1 fruit fly cellular context compared by ENCODE assay signal in genomic region chr2L:10277362-10277761, dm6.
TF ChIP-seq lines count a peak whose summit lies in the region.

No protein-coding gene starts in this region.

TF ChIP-seq in whole organism, embryonic, 481 proteins besides CTCF, POLR2A, EP300 and RAD21 (continued from another document):
- peak; percentile 63 for TF ChIP-seq CG8924 (tag; optimal IDR thresholded peaks at IDR 0.05; lab: Kevin White, UChicago)
- TF ChIP-seq MBD-R2 (GFP tag; IDR thresholded peaks at IDR 0.05; lab: Robert Waterston, UW) = peak; percentile 37; the same call in 1 of the 2 replicates
- peak; percentile 96 for TF ChIP-seq amos (GFP tag; IDR thresholded peaks at IDR 0.05; lab: Robert Waterston, UW; ENCODE audit: partially characterized antibody)
- TF ChIP-seq mld (GFP tag; IDR thresholded peaks at IDR 0.05; lab: Robert Waterston, UW; ENCODE audit: partially characterized antibody) = peak; percentile 90
- TF ChIP-seq CG6765 (GFP tag; optimal IDR thresholded peaks at IDR 0.05; lab: Kevin White, UChicago) = no peak
- no peak for TF ChIP-seq lov (optimal IDR thresholded peaks at IDR 0.05; lab: Kevin White, UChicago)
- no peak for TF ChIP-seq lov (GFP tag; IDR thresholded peaks at IDR 0.05; lab: Robert Waterston, UW)
- no peak for TF ChIP-seq zfh2 (GFP tag; optimal IDR thresholded peaks at IDR 0.05; lab: Kevin White, UChicago)
- TF ChIP-seq sr (GFP tag; IDR thresholded peaks at IDR 0.05; lab: Robert Waterston, UW) = no peak
- peak; percentile 59 for TF ChIP-seq CG17802 (tag; optimal IDR thresholded peaks at IDR 0.05; lab: Kevin White, UChicago)
- no peak for TF ChIP-seq en (GFP tag; optimal IDR thresholded peaks at IDR 0.05; lab: Kevin White, UChicago)
- no peak for TF ChIP-seq dm (GFP tag; optimal IDR thresholded peaks at IDR 0.05; lab: Kevin White, UChicago)
- peak; percentile 96 for TF ChIP-seq CG30020 (tag; optimal IDR thresholded peaks at IDR 0.05; lab: Kevin White, UChicago)
- peak; percentile 75 for TF ChIP-seq unc-4 (GFP tag; IDR thresholded peaks at IDR 0.05; lab: Robert Waterston, UW; ENCODE audit: partially characterized antibody)
- TF ChIP-seq bbx (GFP tag; IDR thresholded peaks at IDR 0.05; lab: Robert Waterston, UW; ENCODE audit: partially characterized antibody) = peak; percentile 96
- TF ChIP-seq CG3407 (GFP tag; optimal IDR thresholded peaks at IDR 0.05; lab: Kevin White, UChicago) = no peak
- peak; percentile 90 for TF ChIP-seq CG3995 (GFP tag; optimal IDR thresholded peaks at IDR 0.05; lab: Kevin White, UChicago)
- TF ChIP-seq CkIIα-i1 (GFP tag; IDR thresholded peaks at IDR 0.05; lab: Robert Waterston, UW) = no peak
- TF ChIP-seq Med (GFP tag; lab: Kevin White, UChicago) = peak; percentile 46
- peak; percentile 89 for TF ChIP-seq BEAF-32 (GFP tag; optimal IDR thresholded peaks at IDR 0.05; lab: Kevin White, UChicago)
- TF ChIP-seq crol (GFP tag; IDR thresholded peaks at IDR 0.05; lab: Robert Waterston, UW) = no peak
- no peak for TF ChIP-seq Deaf1 (tag; optimal IDR thresholded peaks at IDR 0.05; lab: Kevin White, UChicago)
- TF ChIP-seq unpg (GFP tag; optimal IDR thresholded peaks at IDR 0.05; lab: Kevin White, UChicago) = no peak
- TF ChIP-seq row (GFP tag; IDR thresholded peaks at IDR 0.05; lab: Robert Waterston, UW) = peak; percentile 84
- peak; percentile 82 for TF ChIP-seq hb (GFP tag; IDR thresholded peaks at IDR 0.05; lab: Robert Waterston, UW; ENCODE audit: partially characterized antibody)
- TF ChIP-seq Dp (GFP tag; optimal IDR thresholded peaks at IDR 0.05; lab: Kevin White, UChicago) = peak; percentile 27
- peak; percentile 97 for TF ChIP-seq CG42726 (GFP tag; IDR thresholded peaks at IDR 0.05; lab: Robert Waterston, UW; ENCODE audit: partially characterized antibody)
- TF ChIP-seq CG1603 (tag; optimal IDR thresholded peaks at IDR 0.05; lab: Kevin White, UChicago) = peak; percentile 90
- peak; percentile 81; the same call in 1 of the 4 replicates for TF ChIP-seq chinmo (GFP tag; IDR thresholded peaks at IDR 0.05; lab: Robert Waterston, UW; ENCODE audit: partially characterized antibody)
- TF ChIP-seq ab (GFP tag; optimal IDR thresholded peaks at IDR 0.05; lab: Kevin White, UChicago) = no peak
- no peak for TF ChIP-seq ranshi (GFP tag; IDR thresholded peaks at IDR 0.05; lab: Robert Waterston, UW)
- TF ChIP-seq CG12659 (GFP tag; optimal IDR thresholded peaks at IDR 0.05; lab: Kevin White, UChicago) = peak; percentile 70
- no peak for TF ChIP-seq CG7745 (tag; optimal IDR thresholded peaks at IDR 0.05; lab: Kevin White, UChicago)
- peak; percentile 89 for TF ChIP-seq tna (GFP tag; IDR thresholded peaks at IDR 0.05; lab: Robert Waterston, UW; ENCODE audit: partially characterized antibody)
- peak; percentile 82 for TF ChIP-seq ssp (GFP tag; IDR thresholded peaks at IDR 0.05; lab: Robert Waterston, UW)
- TF ChIP-seq salm (tag; optimal IDR thresholded peaks at IDR 0.05; lab: Kevin White, UChicago) = no peak
- no peak for TF ChIP-seq nau (GFP tag; optimal IDR thresholded peaks at IDR 0.05; lab: Kevin White, UChicago)
- no peak for TF ChIP-seq CG1024 (GFP tag; IDR thresholded peaks at IDR 0.05; lab: Robert Waterston, UW)
- peak; percentile 92 for TF ChIP-seq ato (GFP tag; IDR thresholded peaks at IDR 0.05; lab: Robert Waterston, UW; ENCODE audit: partially characterized antibody)
- TF ChIP-seq slou (GFP tag; optimal IDR thresholded peaks at IDR 0.05; lab: Kevin White, UChicago) = no peak
- peak; percentile 91 for TF ChIP-seq pfk (GFP tag; optimal IDR thresholded peaks at IDR 0.05; lab: Kevin White, UChicago)
- TF ChIP-seq Doc3 (GFP tag; IDR thresholded peaks at IDR 0.05; lab: Robert Waterston, UW; ENCODE audit: partially characterized antibody) = peak; percentile 68
- TF ChIP-seq CG2116 (GFP tag; optimal IDR thresholded peaks at IDR 0.05; lab: Kevin White, UChicago) = peak; percentile 42
- TF ChIP-seq Bgb (GFP tag; IDR thresholded peaks at IDR 0.05; lab: Robert Waterston, UW; ENCODE audit: partially characterized antibody) = peak; percentile 96
- TF ChIP-seq vnd (GFP tag; IDR thresholded peaks at IDR 0.05; lab: Robert Waterston, UW; ENCODE audit: partially characterized antibody) = peak; percentile 88
- no peak for TF ChIP-seq CG14050 (GFP tag; IDR thresholded peaks at IDR 0.05; lab: Robert Waterston, UW)
- TF ChIP-seq vvl (GFP tag; IDR thresholded peaks at IDR 0.05; lab: Robert Waterston, UW) = no peak
- peak; percentile 16 for TF ChIP-seq nmo (GFP tag; optimal IDR thresholded peaks at IDR 0.05; lab: Kevin White, UChicago)
- peak; percentile 79 for TF ChIP-seq sna (GFP tag; IDR thresholded peaks at IDR 0.05; lab: Robert Waterston, UW; ENCODE audit: partially characterized antibody)
- TF ChIP-seq Rfx (GFP tag; IDR thresholded peaks at IDR 0.05; lab: Robert Waterston, UW) = peak; percentile 48; the same call in 1 of the 2 replicates
- TF ChIP-seq Blimp-1 (GFP tag; optimal IDR thresholded peaks at IDR 0.05; lab: Kevin White, UChicago) = no peak
- TF ChIP-seq stwl (tag; optimal IDR thresholded peaks at IDR 0.05; lab: Kevin White, UChicago) = peak; percentile 59
- TF ChIP-seq B-H1 (GFP tag; IDR thresholded peaks at IDR 0.05; lab: Robert Waterston, UW) = no peak
- peak; percentile 90 for TF ChIP-seq CG16813 (GFP tag; IDR thresholded peaks at IDR 0.05; lab: Robert Waterston, UW; ENCODE audit: partially characterized antibody)
- TF ChIP-seq zfh1 (GFP tag; IDR thresholded peaks at IDR 0.05; lab: Robert Waterston, UW) = 0 out of 3 replicates have a peak, but pooled peaks have one; percentile 12
- TF ChIP-seq Fer3 (tag; optimal IDR thresholded peaks at IDR 0.05; lab: Kevin White, UChicago) = no peak
- TF ChIP-seq CG10366 (GFP tag; IDR thresholded peaks at IDR 0.05; lab: Robert Waterston, UW) = no peak
- TF ChIP-seq CG13287 (GFP tag; IDR thresholded peaks at IDR 0.05; lab: Robert Waterston, UW; ENCODE audit: partially characterized antibody) = peak; percentile 85
- TF ChIP-seq tio (GFP tag; optimal IDR thresholded peaks at IDR 0.05; lab: Kevin White, UChicago) = no peak
- TF ChIP-seq gcm (GFP tag; optimal IDR thresholded peaks at IDR 0.05; lab: Kevin White, UChicago) = no peak
- no peak for TF ChIP-seq btn (GFP tag; optimal IDR thresholded peaks at IDR 0.05; lab: Kevin White, UChicago)
- no peak for TF ChIP-seq scrt (GFP tag; optimal IDR thresholded peaks at IDR 0.05; lab: Kevin White, UChicago)
- peak; percentile 92 for TF ChIP-seq CG6791 (GFP tag; IDR thresholded peaks at IDR 0.05; lab: Robert Waterston, UW; ENCODE audit: partially characterized antibody)
- TF ChIP-seq CG2129 (GFP tag; IDR thresholded peaks at IDR 0.05; lab: Robert Waterston, UW; ENCODE audit: partially characterized antibody) = peak; percentile 64; the same call in 1 of the 2 replicates
- TF ChIP-seq Myb (GFP tag; optimal IDR thresholded peaks at IDR 0.05; lab: Kevin White, UChicago) = no peak
- peak; percentile 87 for TF ChIP-seq Sry-δ (GFP tag; optimal IDR thresholded peaks at IDR 0.05; lab: Kevin White, UChicago)
- TF ChIP-seq hbn (GFP tag; IDR thresholded peaks at IDR 0.05; lab: Robert Waterston, UW; ENCODE audit: partially characterized antibody) = peak; percentile 61; the same call in 1 of the 2 replicates
- no peak for TF ChIP-seq CG17328 (GFP tag; IDR thresholded peaks at IDR 0.05; lab: Robert Waterston, UW)
- peak; percentile 92 for TF ChIP-seq knrl (GFP tag; IDR thresholded peaks at IDR 0.05; lab: Robert Waterston, UW; ENCODE audit: partially characterized antibody)
- TF ChIP-seq CG17186 (GFP tag; optimal IDR thresholded peaks at IDR 0.05; lab: Kevin White, UChicago) = no peak
- TF ChIP-seq CG12942 (GFP tag; optimal IDR thresholded peaks at IDR 0.05; lab: Kevin White, UChicago) = no peak
- TF ChIP-seq jigr1 (GFP tag; IDR thresholded peaks at IDR 0.05; lab: Robert Waterston, UW) = no peak
- TF ChIP-seq trem (tag; optimal IDR thresholded peaks at IDR 0.05; lab: Kevin White, UChicago) = peak; percentile 66
- TF ChIP-seq CG4617 (GFP tag; optimal IDR thresholded peaks at IDR 0.05; lab: Kevin White, UChicago; ENCODE audit: borderline replicate concordance) = peak; percentile 43
- no peak for TF ChIP-seq zen (tag; optimal IDR thresholded peaks at IDR 0.05; lab: Kevin White, UChicago)
- TF ChIP-seq Jarid2 (GFP tag; optimal IDR thresholded peaks at IDR 0.05; lab: Kevin White, UChicago) = no peak
- TF ChIP-seq al (GFP tag; IDR thresholded peaks at IDR 0.05; lab: Robert Waterston, UW) = no peak
- TF ChIP-seq CG8281 (tag; optimal IDR thresholded peaks at IDR 0.05; lab: Kevin White, UChicago) = no peak
- TF ChIP-seq Dref (GFP tag; IDR thresholded peaks at IDR 0.05; lab: Robert Waterston, UW) = peak; percentile 95
- no peak for TF ChIP-seq psq (GFP tag; optimal IDR thresholded peaks at IDR 0.05; lab: Kevin White, UChicago)
- TF ChIP-seq CG2712 (tag; optimal IDR thresholded peaks at IDR 0.05; lab: Kevin White, UChicago) = peak; percentile 32
- peak; percentile 2 for TF ChIP-seq CG8290 (GFP tag; optimal IDR thresholded peaks at IDR 0.05; lab: Kevin White, UChicago)
- TF ChIP-seq CG8290 (tag; optimal IDR thresholded peaks at IDR 0.05; lab: Kevin White, UChicago) = no peak
